Worm (Caenorhabditis elegans) whole organism, young adult: ENCODE data around the gene H06H21.37.

Experiments
- Y56A3A.18 ChIP-seq: fragments of 200-800 bp; sonication (Bioruptor generic); IDR thresholded peaks from 2 replicates; pipeline ENCODE4 v1.3.6; 2022; ENCODE audit warnings: missing genetic modification reagents, missing genetic modification characterization, missing compliant biosample characterization
- ama-1 ChIP-seq, 3 experiments: fragments of 150-350 bp in 1 of 3; sonication (generic microtip) in 2 of 3; optimal IDR thresholded peaks; 2 replicates each; lab custom pipeline; 2014 to 2018; ENCODE audit warnings: missing biosample characterization in 2 of 3, missing genetic modification characterization in 2 of 3, missing genetic modification reagents in 2 of 3
- athp-1 ChIP-seq: sonication (generic microtip); optimal IDR thresholded peaks from 2 replicates; lab custom pipeline; 2017; ENCODE audit warnings: mild to moderate bottlenecking, missing genetic modification characterization, missing compliant biosample characterization
- ccch-3 ChIP-seq: fragments of 200-800 bp; sonication (Bioruptor generic); optimal IDR thresholded peaks from 2 replicates; lab custom pipeline; 2018; ENCODE audit warnings: mild to moderate bottlenecking, missing genetic modification characterization, missing compliant biosample characterization
- ceh-100 ChIP-seq: fragments of 200-800 bp; sonication (Bioruptor generic); IDR thresholded peaks from 2 replicates; pipeline ENCODE4 v1.3.6; 2022; ENCODE audit warnings: missing genetic modification reagents, missing genetic modification characterization, missing compliant biosample characterization
- ceh-79 ChIP-seq: sonication (generic microtip); optimal IDR thresholded peaks from 2 replicates; lab custom pipeline; 2017; ENCODE audit warnings: mild to moderate bottlenecking, missing genetic modification characterization, missing compliant biosample characterization
- dpl-1 ChIP-seq: fragments of 150-350 bp; optimal IDR thresholded peaks from 2 replicates; lab custom pipeline; 2014; ENCODE audit warnings: missing biosample characterization, missing genetic modification reagents, missing genetic modification characterization
- lin-35 ChIP-seq, 3 experiments: fragments of 150-350 bp in 2 of 3; sonication (generic microtip) in 1 of 3; optimal IDR thresholded peaks; 2 replicates each; lab custom pipeline; 2014 to 2018; ENCODE audit warnings: missing biosample characterization in 3 of 3, missing genetic modification characterization in 3 of 3, missing genetic modification reagents in 3 of 3
- madf-10 ChIP-seq: sonication (generic microtip); optimal IDR thresholded peaks from 2 replicates; lab custom pipeline; 2016; ENCODE audit warnings: mild to moderate bottlenecking, missing genetic modification characterization, missing compliant biosample characterization
- repo-1 ChIP-seq: sonication (generic microtip); optimal IDR thresholded peaks from 2 replicates; lab custom pipeline; 2017; ENCODE audit warnings: mild to moderate bottlenecking, missing genetic modification characterization, missing compliant biosample characterization
- unc-62 ChIP-seq: fragments of 150-350 bp; optimal IDR thresholded peaks from 2 replicates; lab custom pipeline; 2014; ENCODE audit warnings: missing biosample characterization, missing genetic modification reagents, missing genetic modification characterization
- ztf-26 ChIP-seq: sonication (generic microtip); optimal IDR thresholded peaks from 2 replicates; lab custom pipeline; 2017; ENCODE audit warnings: missing genetic modification characterization, missing compliant biosample characterization

DNA sequence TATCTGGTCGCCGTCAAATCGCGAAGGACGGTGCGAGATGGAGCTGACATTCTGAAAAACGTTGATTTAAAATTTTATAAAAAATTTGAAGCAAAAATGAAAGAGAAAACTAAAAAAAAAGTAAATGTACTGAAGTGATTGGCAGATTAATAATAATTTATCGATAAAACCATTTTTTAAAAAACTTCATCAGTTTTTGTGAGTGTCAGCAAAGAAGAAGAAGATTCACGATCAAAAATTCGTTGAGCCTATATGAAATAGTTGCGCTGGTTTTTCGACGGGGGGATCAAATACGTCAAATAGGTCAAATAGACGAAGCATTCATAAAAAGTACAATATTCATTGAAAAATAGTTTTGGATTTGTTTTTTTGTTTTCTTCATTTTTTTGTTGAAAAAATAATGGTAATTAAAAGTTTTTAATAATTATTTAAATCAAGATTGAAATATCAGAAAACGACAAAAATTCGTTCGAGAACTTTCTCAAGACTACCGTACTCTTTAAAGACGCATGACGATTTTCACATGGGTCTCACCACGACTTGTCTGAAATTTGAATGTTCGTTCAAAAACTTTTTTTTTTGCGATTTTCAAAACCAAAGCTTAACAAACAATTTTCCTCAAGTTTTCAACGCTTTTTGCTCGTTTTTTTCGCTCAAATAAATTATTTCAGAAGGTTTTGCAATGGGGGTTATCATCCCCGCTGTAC, 49.2 kb downstream of the H06H21.37 start, which contains the start of the genes memi-1 and cyp-31A3:
- no peak for TF ChIP-seq ztf-26
- no peak for TF ChIP-seq ccch-3 (GFP tag; lab: Kevin White, UChicago)
- TF ChIP-seq repo-1 (tag; lab: Kevin White, UChicago), result no peak
- no peak for TF ChIP-seq lin-35 (GFP tag; optimal IDR thresholded peaks at IDR 0.05; lab: Kevin White, UChicago)
- no peak for TF ChIP-seq Y56A3A.18 (GFP tag; lab: Robert Waterston, UW)
- no peak for TF ChIP-seq madf-10
- TF ChIP-seq dpl-1 (GFP tag; lab: Kevin White, UChicago), result no peak
- TF ChIP-seq ceh-79 (tag; lab: Kevin White, UChicago), result no peak
- TF ChIP-seq unc-62 (GFP tag; lab: Kevin White, UChicago), result no peak
- no peak for TF ChIP-seq ama-1 (optimal IDR thresholded peaks at IDR 0.05; lab: Kevin White, UChicago)
- TF ChIP-seq ama-1 (GFP tag; optimal IDR thresholded peaks at IDR 0.05; lab: Kevin White, UChicago), result no peak
- no peak for TF ChIP-seq ceh-100 (GFP tag; lab: Robert Waterston, UW)
- no peak for TF ChIP-seq athp-1 (tag; lab: Kevin White, UChicago)
